Worm (Caenorhabditis elegans) whole organism, late embryonic: Measurements from ENCODE around the gene nhr-39.

Experiments used
- F13H6.1 ChIP-seq: sonication (generic microtip); optimal IDR thresholded peaks from 2 replicates; lab custom pipeline; 2016; ENCODE audit warnings: missing genetic modification characterization, missing compliant biosample characterization
- K09A11.1 ChIP-seq: sonication (generic microtip); optimal IDR thresholded peaks from 2 replicates; lab custom pipeline; 2017; ENCODE audit warnings: antibody characterized with exemption, mild to moderate bottlenecking, missing genetic modification characterization, missing compliant biosample characterization; ENCODE audit not compliant: insufficient read depth
- T23F11.4 ChIP-seq: fragments of 200-800 bp; sonication (Bioruptor generic); optimal IDR thresholded peaks from 2 replicates; lab custom pipeline; 2018; ENCODE audit warnings: mild to moderate bottlenecking, missing genetic modification characterization, missing compliant biosample characterization
- ama-1 ChIP-seq: fragments of 150-350 bp; optimal IDR thresholded peaks from 2 replicates; lab custom pipeline; 2014
- ceh-14 ChIP-seq: sonication (generic microtip); optimal IDR thresholded peaks from 2 replicates; lab custom pipeline; 2016; ENCODE audit warnings: missing genotype, missing genetic modification characterization, missing compliant biosample characterization
- ceh-19 ChIP-seq: fragments of 200-800 bp; sonication (Bioruptor generic); optimal IDR thresholded peaks from 2 replicates; lab custom pipeline; 2018; ENCODE audit warnings: mild to moderate bottlenecking, missing genetic modification characterization, missing compliant biosample characterization
- ceh-2 ChIP-seq: sonication (generic microtip); optimal IDR thresholded peaks from 2 replicates; lab custom pipeline; 2016; ENCODE audit warnings: missing genotype, missing genetic modification characterization, missing compliant biosample characterization
- ceh-22 ChIP-seq: sonication (generic microtip); optimal IDR thresholded peaks from 2 replicates; lab custom pipeline; 2017; ENCODE audit warnings: missing biosample characterization, missing genetic modification characterization
- ceh-31 ChIP-seq: sonication (generic microtip); optimal IDR thresholded peaks from 2 replicates; lab custom pipeline; 2016; ENCODE audit warnings: missing genetic modification characterization, missing compliant biosample characterization
- ceh-34 ChIP-seq: sonication (generic microtip); optimal IDR thresholded peaks from 2 replicates; lab custom pipeline; 2016; ENCODE audit warnings: mild to moderate bottlenecking, missing genetic modification characterization, missing compliant biosample characterization
- ceh-45 ChIP-seq: fragments of 200-800 bp; sonication (Bioruptor generic); IDR thresholded peaks from 2 replicates; pipeline ENCODE4 v1.3.6; 2022; ENCODE audit warnings: missing genetic modification reagents, missing genetic modification characterization, missing compliant biosample characterization
- ceh-48 ChIP-seq: sonication (generic microtip); optimal IDR thresholded peaks from 2 replicates; lab custom pipeline; 2016; ENCODE audit warnings: missing genetic modification characterization, inconsistent platforms, missing compliant biosample characterization
- ceh-6 ChIP-seq: fragments of 200-800 bp; sonication (Bioruptor generic); optimal IDR thresholded peaks from 2 replicates; lab custom pipeline; 2018; ENCODE audit warnings: mild to moderate bottlenecking, missing genetic modification characterization, missing compliant biosample characterization
- che-1 ChIP-seq: sonication (generic microtip); optimal IDR thresholded peaks from 2 replicates; lab custom pipeline; 2016; ENCODE audit warnings: mild to moderate bottlenecking, missing genetic modification characterization, missing compliant biosample characterization
- dmd-4 ChIP-seq: sonication (generic microtip); optimal IDR thresholded peaks from 2 replicates; lab custom pipeline; 2016; ENCODE audit warnings: borderline replicate concordance, missing genetic modification characterization, missing compliant biosample characterization
- dve-1 ChIP-seq: sonication (generic microtip); optimal IDR thresholded peaks from 2 replicates; lab custom pipeline; 2017; ENCODE audit warnings: antibody characterized with exemption, mild to moderate bottlenecking, missing genetic modification characterization, missing compliant biosample characterization
- elt-4 ChIP-seq: sonication (generic microtip); optimal IDR thresholded peaks from 2 replicates; lab custom pipeline; 2016; ENCODE audit warnings: missing genetic modification characterization, missing compliant biosample characterization
- ets-4 ChIP-seq: sonication (generic microtip); optimal IDR thresholded peaks from 2 replicates; lab custom pipeline; 2016; ENCODE audit warnings: missing genetic modification characterization, missing compliant biosample characterization
- eyg-1 ChIP-seq: sonication (generic microtip); optimal IDR thresholded peaks from 2 replicates; lab custom pipeline; 2016; ENCODE audit warnings: missing genotype, missing genetic modification characterization, missing compliant biosample characterization
- fkh-10 ChIP-seq: fragments of 150-350 bp; optimal IDR thresholded peaks from 2 replicates; lab custom pipeline; 2014; ENCODE audit warnings: missing biosample characterization, missing genetic modification reagents, missing genetic modification characterization
- fkh-6 ChIP-seq: sonication (generic microtip); optimal IDR thresholded peaks from 2 replicates; lab custom pipeline; 2016; ENCODE audit warnings: missing genetic modification characterization, missing compliant biosample characterization
- hlh-15 ChIP-seq: sonication (generic microtip); optimal IDR thresholded peaks from 2 replicates; lab custom pipeline; 2016; ENCODE audit warnings: missing genetic modification characterization, missing compliant biosample characterization
- hlh-30 ChIP-seq: sonication (generic microtip); optimal IDR thresholded peaks from 2 replicates; lab custom pipeline; 2017; ENCODE audit warnings: antibody characterized with exemption, missing genetic modification characterization, missing compliant biosample characterization; ENCODE audit not compliant: insufficient read depth
- hlh-6 ChIP-seq: sonication (generic microtip); optimal IDR thresholded peaks from 2 replicates; lab custom pipeline; 2016; ENCODE audit warnings: missing genotype, missing genetic modification characterization, missing compliant biosample characterization
- lin-11 ChIP-seq: fragments of 200-800 bp; sonication (Bioruptor generic); optimal IDR thresholded peaks from 2 replicates; lab custom pipeline; 2018; ENCODE audit warnings: mild to moderate bottlenecking, missing genetic modification characterization, missing compliant biosample characterization
- madf-2 ChIP-seq: sonication (generic microtip); optimal IDR thresholded peaks from 2 replicates; lab custom pipeline; 2017; ENCODE audit warnings: missing genetic modification characterization, missing compliant biosample characterization
- nfya-1 ChIP-seq: sonication (generic microtip); optimal IDR thresholded peaks from 2 replicates; lab custom pipeline; 2017; ENCODE audit warnings: missing genetic modification characterization, mild to moderate bottlenecking, missing compliant biosample characterization, antibody characterized with exemption, moderate library complexity
- npax-4 ChIP-seq: sonication (generic microtip); optimal IDR thresholded peaks from 2 replicates; lab custom pipeline; 2016; ENCODE audit warnings: missing genetic modification characterization, missing compliant biosample characterization
- pax-1 ChIP-seq: fragments of 150-350 bp; optimal IDR thresholded peaks from 2 replicates; lab custom pipeline; 2014; ENCODE audit warnings: missing biosample characterization, missing genetic modification characterization
- pha-2 ChIP-seq: sonication (generic microtip); optimal IDR thresholded peaks from 2 replicates; lab custom pipeline; 2017; ENCODE audit warnings: mild to moderate bottlenecking, missing genetic modification characterization, missing compliant biosample characterization
- pha-4 ChIP-seq: fragments of 150-350 bp; optimal IDR thresholded peaks from 2 replicates; lab custom pipeline; 2018; ENCODE audit warnings: missing biosample characterization, missing genetic modification reagents, missing genetic modification characterization
- pqm-1 ChIP-seq: sonication (generic microtip); optimal IDR thresholded peaks from 2 replicates; lab custom pipeline; 2016; ENCODE audit warnings: missing genetic modification characterization, missing compliant biosample characterization
- pros-1 ChIP-seq: fragments of 150-350 bp; optimal IDR thresholded peaks from 2 replicates; lab custom pipeline; 2014; ENCODE audit warnings: missing biosample characterization, missing genetic modification reagents, missing genetic modification characterization
- rnt-1 ChIP-seq: sonication (generic microtip); optimal IDR thresholded peaks from 2 replicates; lab custom pipeline; 2016; ENCODE audit warnings: missing genetic modification characterization, missing compliant biosample characterization
- sox-4 ChIP-seq: sonication (generic microtip); optimal IDR thresholded peaks from 2 replicates; lab custom pipeline; 2017; ENCODE audit warnings: mild to moderate bottlenecking, missing genetic modification characterization, inconsistent platforms, missing compliant biosample characterization
- tbx-7 ChIP-seq: sonication (generic microtip); optimal IDR thresholded peaks from 2 replicates; lab custom pipeline; 2016; ENCODE audit warnings: missing genotype, missing genetic modification characterization, missing compliant biosample characterization
- ttx-3 ChIP-seq: sonication (generic microtip); optimal IDR thresholded peaks from 2 replicates; lab custom pipeline; 2016; ENCODE audit warnings: missing genetic modification reagents, missing genetic modification characterization, missing compliant biosample characterization
- unc-86 ChIP-seq: sonication (generic microtip); optimal IDR thresholded peaks from 2 replicates; lab custom pipeline; 2016; ENCODE audit warnings: missing genetic modification characterization, missing compliant biosample characterization
- ztf-16 ChIP-seq: sonication (generic microtip); optimal IDR thresholded peaks from 2 replicates; lab custom pipeline; 2017; ENCODE audit warnings: missing genetic modification characterization, missing compliant biosample characterization

Gene nhr-39

ce11 chrV:9295581-9295980, 7.5 kb upstream of the nhr-39 start:
- TF ChIP-seq rnt-1 (tag; lab: Kevin White, UChicago) (peak; percentile 60), pqm-1 (tag; lab: Kevin White, UChicago) (no peak)

ce11 chrV:9297332-9297731, 5.8 kb upstream of the nhr-39 start, which contains the start of gene F44A2.5:
Gene F44A2.5 (plus strand): TSS chrV:9297632.
- no peak for TF ChIP-seq tbx-7 (tag; lab: Kevin White, UChicago)
- no peak for TF ChIP-seq madf-2 (tag; lab: Kevin White, UChicago)
- TF ChIP-seq ceh-2 (tag; lab: Kevin White, UChicago) = no peak
- TF ChIP-seq fkh-6 = no peak
- no peak for TF ChIP-seq hlh-30
- no peak for TF ChIP-seq pha-2
- TF ChIP-seq pax-1 = no peak
- no peak for TF ChIP-seq ceh-31 (tag; lab: Kevin White, UChicago)
- TF ChIP-seq ceh-14 = no peak
- no peak for TF ChIP-seq nfya-1 (tag; lab: Kevin White, UChicago)
- TF ChIP-seq ceh-22 (tag; lab: Kevin White, UChicago) = no peak
- TF ChIP-seq ceh-6 (GFP tag; lab: Kevin White, UChicago) = no peak
- no peak for TF ChIP-seq hlh-6 (tag; lab: Kevin White, UChicago)
- TF ChIP-seq ets-4 (tag; lab: Kevin White, UChicago) = no peak
- TF ChIP-seq elt-4 = no peak
- TF ChIP-seq F13H6.1 (tag; lab: Kevin White, UChicago) = no peak
- no peak for TF ChIP-seq ceh-48
- TF ChIP-seq ztf-16 (tag; lab: Kevin White, UChicago) = no peak

- TF ChIP-seq pha-4 (tag; lab: Kevin White, UChicago) (no peak), ama-1 (no peak), lin-11 (tag; lab: Kevin White, UChicago) (no peak), dve-1 (no peak), eyg-1 (tag; lab: Kevin White, UChicago) (no peak), ztf-16 (tag; lab: Kevin White, UChicago) (no peak), K09A11.1 (no peak), rnt-1 (tag; lab: Kevin White, UChicago) (no peak), pha-2 (no peak), pros-1 (tag; lab: Kevin White, UChicago) (no peak), pax-1 (no peak), sox-4 (tag; lab: Kevin White, UChicago) (no peak), hlh-6 (tag; lab: Kevin White, UChicago) (no peak), fkh-10 (GFP tag; lab: Kevin White, UChicago) (no peak), ceh-45 (GFP tag; lab: Robert Waterston, UW) (no peak), unc-86 (no peak)
Observed at ce11 chrV:9305116-9305515, 2.0 kb downstream of the nhr-39 start, which contains the start of gene F44A2.3. Gene F44A2.3 (plus strand): TSS chrV:9305416.

DNA sequence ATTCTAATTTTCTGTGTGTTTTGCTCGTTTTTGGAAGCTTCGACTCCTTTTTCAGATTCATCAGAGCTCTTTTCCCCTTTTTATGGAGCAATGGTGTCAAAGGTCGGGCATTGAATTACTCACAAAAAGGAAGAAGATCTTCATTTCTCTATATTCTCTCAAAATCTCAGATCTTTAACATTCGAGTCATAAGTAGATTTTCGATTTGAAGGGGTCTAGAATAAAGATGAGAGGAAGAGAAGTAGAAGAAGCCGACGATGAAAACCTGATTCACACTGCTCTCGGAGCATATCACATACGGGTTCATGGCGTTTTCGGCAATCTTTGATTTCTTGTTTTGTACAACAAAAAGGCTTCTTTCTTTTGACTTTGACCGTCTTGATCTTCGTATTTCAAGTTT, 9.3 kb downstream of the nhr-39 start:
- TF ChIP-seq hlh-15 (tag; lab: Kevin White, UChicago) = no peak
- TF ChIP-seq nfya-1 (tag; lab: Kevin White, UChicago) = no peak
- no peak for TF ChIP-seq eyg-1 (tag; lab: Kevin White, UChicago)
- no peak for TF ChIP-seq ama-1
- no peak for TF ChIP-seq T23F11.4 (GFP tag; lab: Kevin White, UChicago)
- no peak for TF ChIP-seq ttx-3 (tag; lab: Kevin White, UChicago)
- TF ChIP-seq pha-4 (tag; lab: Kevin White, UChicago) = no peak
- no peak for TF ChIP-seq ceh-19 (GFP tag; lab: Kevin White, UChicago)
- no peak for TF ChIP-seq ceh-6 (GFP tag; lab: Kevin White, UChicago)
- TF ChIP-seq ceh-34 (tag; lab: Kevin White, UChicago) = no peak
- TF ChIP-seq che-1 = no peak
- TF ChIP-seq pha-2 = no peak
- no peak for TF ChIP-seq npax-4 (tag; lab: Kevin White, UChicago)
- no peak for TF ChIP-seq dmd-4
